Worm (Caenorhabditis elegans) whole organism, late embryonic: ENCODE measurements around the gene Y6G8.5.
"Not testable (repeated sequence)": the region's sequence is repeated elsewhere in the genome, so short reads cannot be mapped to it uniquely, and the experiment has no call there.

Source experiments
- C38D4.7 ChIP-seq: fragments of 200-800 bp; sonication (Bioruptor generic); optimal IDR thresholded peaks from 2 replicates; lab custom pipeline; 2018; ENCODE audit warnings: mild to moderate bottlenecking, missing genetic modification characterization, moderate library complexity, missing compliant biosample characterization
- ama-1 ChIP-seq: fragments of 150-350 bp; optimal IDR thresholded peaks from 2 replicates; lab custom pipeline; 2014
- dmd-4 ChIP-seq: sonication (generic microtip); optimal IDR thresholded peaks from 2 replicates; lab custom pipeline; 2016; ENCODE audit warnings: borderline replicate concordance, missing genetic modification characterization, missing compliant biosample characterization
- elt-2 ChIP-seq: sonication (generic microtip); optimal IDR thresholded peaks from 2 replicates; lab custom pipeline; 2016; ENCODE audit warnings: missing genetic modification reagents, missing genetic modification characterization, missing compliant biosample characterization
- ets-4 ChIP-seq: sonication (generic microtip); optimal IDR thresholded peaks from 2 replicates; lab custom pipeline; 2016; ENCODE audit warnings: missing genetic modification characterization, missing compliant biosample characterization
- madf-2 ChIP-seq: sonication (generic microtip); optimal IDR thresholded peaks from 2 replicates; lab custom pipeline; 2017; ENCODE audit warnings: missing genetic modification characterization, missing compliant biosample characterization
- pha-4 ChIP-seq: fragments of 150-350 bp; optimal IDR thresholded peaks from 2 replicates; lab custom pipeline; 2018; ENCODE audit warnings: missing biosample characterization, missing genetic modification reagents, missing genetic modification characterization
- unc-86 ChIP-seq: sonication (generic microtip); optimal IDR thresholded peaks from 2 replicates; lab custom pipeline; 2016; ENCODE audit warnings: missing genetic modification characterization, missing compliant biosample characterization

DNA sequence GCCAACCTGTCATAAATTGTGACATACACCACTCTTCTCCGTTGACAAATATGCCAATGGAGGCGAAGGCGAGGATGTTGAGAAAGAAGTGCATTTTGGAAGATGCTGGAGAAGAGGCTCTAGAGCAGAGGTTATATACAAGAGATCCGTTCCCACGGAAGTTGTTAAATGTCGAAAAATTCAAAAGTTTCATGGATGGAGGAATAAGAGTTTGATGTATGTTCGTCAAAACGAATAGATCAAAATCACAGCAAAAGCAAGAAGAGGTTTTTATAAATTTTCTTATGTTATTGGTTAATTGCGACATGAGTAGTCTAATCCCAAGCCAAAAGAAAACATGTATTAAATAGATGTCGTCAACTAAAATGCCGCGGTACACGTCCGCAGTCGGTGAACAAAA, 5.0 kb downstream of the Y6G8.5 start, which contains the start of gene Y6G8.15:
- not testable (repeated sequence) for TF ChIP-seq pha-4 (tag; lab: Kevin White, UChicago); madf-2; elt-2 (tag; lab: Kevin White, UChicago); C38D4.7; dmd-4 (tag; lab: Kevin White, UChicago); ets-4 (tag; lab: Kevin White, UChicago); ama-1 (lab: Kevin White, UChicago); unc-86
